Worm (Caenorhabditis elegans) whole organism, late embryonic: ENCODE measurements around the gene T07F10.3.

Experiments
- F13H6.1 ChIP-seq: sonication (generic microtip); optimal IDR thresholded peaks from 2 replicates; lab custom pipeline; 2016; ENCODE audit warnings: missing genetic modification characterization, missing compliant biosample characterization
- K02D7.2 ChIP-seq: sonication (generic microtip); optimal IDR thresholded peaks from 2 replicates; lab custom pipeline; 2017; ENCODE audit warnings: mild to moderate bottlenecking, missing genetic modification characterization, missing compliant biosample characterization
- K09A11.1 ChIP-seq: sonication (generic microtip); optimal IDR thresholded peaks from 2 replicates; lab custom pipeline; 2017; ENCODE audit warnings: antibody characterized with exemption, mild to moderate bottlenecking, missing genetic modification characterization, missing compliant biosample characterization; ENCODE audit not compliant: insufficient read depth
- ahr-1 ChIP-seq: sonication (generic microtip); optimal IDR thresholded peaks from 2 replicates; lab custom pipeline; 2016; ENCODE audit warnings: missing genetic modification characterization, missing compliant biosample characterization
- ama-1 ChIP-seq: fragments of 150-350 bp; optimal IDR thresholded peaks from 2 replicates; lab custom pipeline; 2014
- ceh-14 ChIP-seq: sonication (generic microtip); optimal IDR thresholded peaks from 2 replicates; lab custom pipeline; 2016; ENCODE audit warnings: missing genotype, missing genetic modification characterization, missing compliant biosample characterization
- ceh-18 ChIP-seq: sonication (generic microtip); optimal IDR thresholded peaks from 2 replicates; lab custom pipeline; 2016; ENCODE audit warnings: missing genetic modification characterization, missing compliant biosample characterization
- ceh-19 ChIP-seq: fragments of 200-800 bp; sonication (Bioruptor generic); optimal IDR thresholded peaks from 2 replicates; lab custom pipeline; 2018; ENCODE audit warnings: mild to moderate bottlenecking, missing genetic modification characterization, missing compliant biosample characterization
- ceh-24 ChIP-seq: sonication (generic microtip); optimal IDR thresholded peaks from 2 replicates; lab custom pipeline; 2016; ENCODE audit warnings: mild to moderate bottlenecking, missing genetic modification characterization, missing compliant biosample characterization
- ceh-31 ChIP-seq: sonication (generic microtip); optimal IDR thresholded peaks from 2 replicates; lab custom pipeline; 2016; ENCODE audit warnings: missing genetic modification characterization, missing compliant biosample characterization
- ceh-34 ChIP-seq: sonication (generic microtip); optimal IDR thresholded peaks from 2 replicates; lab custom pipeline; 2016; ENCODE audit warnings: mild to moderate bottlenecking, missing genetic modification characterization, missing compliant biosample characterization
- ceh-45 ChIP-seq: fragments of 200-800 bp; sonication (Bioruptor generic); IDR thresholded peaks from 2 replicates; pipeline ENCODE4 v1.3.6; 2022; ENCODE audit warnings: missing genetic modification reagents, missing genetic modification characterization, missing compliant biosample characterization
- ceh-9 ChIP-seq: sonication (generic microtip); optimal IDR thresholded peaks from 2 replicates; lab custom pipeline; 2016; ENCODE audit warnings: mild to moderate bottlenecking, missing genetic modification characterization, inconsistent platforms, missing compliant biosample characterization
- che-1 ChIP-seq: sonication (generic microtip); optimal IDR thresholded peaks from 2 replicates; lab custom pipeline; 2016; ENCODE audit warnings: mild to moderate bottlenecking, missing genetic modification characterization, missing compliant biosample characterization
- dve-1 ChIP-seq: sonication (generic microtip); optimal IDR thresholded peaks from 2 replicates; lab custom pipeline; 2017; ENCODE audit warnings: antibody characterized with exemption, mild to moderate bottlenecking, missing genetic modification characterization, missing compliant biosample characterization
- elt-2 ChIP-seq: sonication (generic microtip); optimal IDR thresholded peaks from 2 replicates; lab custom pipeline; 2016; ENCODE audit warnings: missing genetic modification reagents, missing genetic modification characterization, missing compliant biosample characterization
- elt-4 ChIP-seq: sonication (generic microtip); optimal IDR thresholded peaks from 2 replicates; lab custom pipeline; 2016; ENCODE audit warnings: missing genetic modification characterization, missing compliant biosample characterization
- ets-4 ChIP-seq: sonication (generic microtip); optimal IDR thresholded peaks from 2 replicates; lab custom pipeline; 2016; ENCODE audit warnings: missing genetic modification characterization, missing compliant biosample characterization
- eyg-1 ChIP-seq: sonication (generic microtip); optimal IDR thresholded peaks from 2 replicates; lab custom pipeline; 2016; ENCODE audit warnings: missing genotype, missing genetic modification characterization, missing compliant biosample characterization
- hlh-30 ChIP-seq: sonication (generic microtip); optimal IDR thresholded peaks from 2 replicates; lab custom pipeline; 2017; ENCODE audit warnings: antibody characterized with exemption, missing genetic modification characterization, missing compliant biosample characterization; ENCODE audit not compliant: insufficient read depth
- hlh-6 ChIP-seq: sonication (generic microtip); optimal IDR thresholded peaks from 2 replicates; lab custom pipeline; 2016; ENCODE audit warnings: missing genotype, missing genetic modification characterization, missing compliant biosample characterization
- lim-6 ChIP-seq: sonication (generic microtip); optimal IDR thresholded peaks from 2 replicates; lab custom pipeline; 2016; ENCODE audit warnings: missing genetic modification characterization, missing compliant biosample characterization
- lin-11 ChIP-seq: fragments of 200-800 bp; sonication (Bioruptor generic); optimal IDR thresholded peaks from 2 replicates; lab custom pipeline; 2018; ENCODE audit warnings: mild to moderate bottlenecking, missing genetic modification characterization, missing compliant biosample characterization
- nhr-11 ChIP-seq: fragments of 150-350 bp; optimal IDR thresholded peaks from 2 replicates; lab custom pipeline; 2014; ENCODE audit warnings: missing biosample characterization, missing genetic modification characterization
- nhr-232 ChIP-seq: sonication (generic microtip); optimal IDR thresholded peaks from 2 replicates; lab custom pipeline; 2016; ENCODE audit warnings: missing genetic modification characterization, missing compliant biosample characterization
- pqm-1 ChIP-seq: sonication (generic microtip); optimal IDR thresholded peaks from 2 replicates; lab custom pipeline; 2016; ENCODE audit warnings: missing genetic modification characterization, missing compliant biosample characterization
- pros-1 ChIP-seq: fragments of 150-350 bp; optimal IDR thresholded peaks from 2 replicates; lab custom pipeline; 2014; ENCODE audit warnings: missing biosample characterization, missing genetic modification reagents, missing genetic modification characterization
- rnt-1 ChIP-seq: sonication (generic microtip); optimal IDR thresholded peaks from 2 replicates; lab custom pipeline; 2016; ENCODE audit warnings: missing genetic modification characterization, missing compliant biosample characterization
- sdc-2 ChIP-seq: sonication (generic microtip); optimal IDR thresholded peaks from 2 replicates; lab custom pipeline; 2016; ENCODE audit warnings: missing genotype, missing genetic modification characterization, missing compliant biosample characterization
- syd-9 ChIP-seq: sonication (generic microtip); optimal IDR thresholded peaks from 2 replicates; lab custom pipeline; 2016; ENCODE audit warnings: mild to moderate bottlenecking, missing genetic modification characterization, moderate library complexity, missing compliant biosample characterization
- tbx-2 ChIP-seq: sonication (generic microtip); optimal IDR thresholded peaks from 2 replicates; lab custom pipeline; 2016; ENCODE audit warnings: missing genetic modification characterization, missing compliant biosample characterization
- tbx-7 ChIP-seq: sonication (generic microtip); optimal IDR thresholded peaks from 2 replicates; lab custom pipeline; 2016; ENCODE audit warnings: missing genotype, missing genetic modification characterization, missing compliant biosample characterization
- unc-3 ChIP-seq, 2 experiments: fragments of 200-800 bp in 1 of 2; sonication (Bioruptor generic) in 1 of 2; sonication (generic microtip) in 1 of 2; conservative IDR thresholded peaks in 1 of 2; optimal IDR thresholded peaks in 1 of 2; 2 replicates each; pipeline versions ENCODE4 v1.3.6 to Lab custom; 2016 to 2022; ENCODE audit warnings: missing compliant biosample characterization in 2 of 2, missing genetic modification characterization in 2 of 2, missing genetic modification reagents in 1 of 2
- unc-55 ChIP-seq: sonication (generic microtip); optimal IDR thresholded peaks from 2 replicates; lab custom pipeline; 2017; ENCODE audit warnings: missing biosample characterization, missing genetic modification reagents, missing genetic modification characterization
- unc-86 ChIP-seq: sonication (generic microtip); optimal IDR thresholded peaks from 2 replicates; lab custom pipeline; 2016; ENCODE audit warnings: missing genetic modification characterization, missing compliant biosample characterization
- ztf-16 ChIP-seq: sonication (generic microtip); optimal IDR thresholded peaks from 2 replicates; lab custom pipeline; 2017; ENCODE audit warnings: missing genetic modification characterization, missing compliant biosample characterization

T07F10.3 gene

DNA sequence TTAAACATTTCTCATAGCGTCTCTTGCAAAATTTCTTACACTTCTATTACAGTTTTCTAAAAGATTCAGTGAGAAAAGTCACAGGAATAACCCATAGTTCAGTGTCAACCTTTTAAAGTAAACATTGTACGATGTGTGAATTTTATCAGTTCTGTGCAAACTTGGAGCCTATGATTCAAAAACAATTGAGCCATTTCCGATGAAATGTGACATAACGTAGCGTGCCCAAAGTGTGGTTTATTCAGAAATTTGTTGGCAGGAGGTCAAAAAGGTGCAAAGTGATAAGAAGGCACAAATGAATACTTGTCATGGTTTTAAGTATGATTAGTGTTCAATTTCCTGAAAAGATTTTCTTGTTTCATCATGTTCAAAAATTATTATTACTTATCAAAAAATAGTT is 7.7 kb upstream of the T07F10.3 start:
- TF ChIP-seq ets-4 (tag; lab: Kevin White, UChicago) (no peak), syd-9 (tag; lab: Kevin White, UChicago) (no peak), ama-1 (lab: Kevin White, UChicago) (no peak), lin-11 (tag; lab: Kevin White, UChicago) (no peak), F13H6.1 (tag; lab: Kevin White, UChicago) (no peak), ceh-18 (no peak), rnt-1 (tag; lab: Kevin White, UChicago) (no peak)

DNA sequence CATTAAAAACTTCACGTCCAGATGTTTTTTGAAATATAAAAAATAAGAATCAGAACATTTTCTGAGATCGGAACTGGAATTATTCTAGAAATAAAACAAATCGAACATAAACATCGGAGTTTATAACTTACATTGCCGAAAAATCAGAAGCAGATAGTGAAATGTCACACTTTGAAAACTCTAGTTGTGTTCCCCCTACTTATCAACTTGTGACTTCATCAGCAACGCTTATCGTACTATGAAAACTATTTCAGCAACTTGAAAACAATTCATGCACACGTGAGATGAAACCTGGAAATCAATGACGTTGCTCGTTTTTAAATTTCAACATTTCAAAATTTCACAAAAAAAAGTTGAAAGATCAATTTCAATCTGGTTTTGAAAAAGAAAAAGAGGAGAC is 6.9 kb upstream of the T07F10.3 start:
- TF ChIP-seq nhr-232 (tag; lab: Kevin White, UChicago) (no peak), nhr-11 (tag; lab: Kevin White, UChicago) (no peak), ceh-18 (no peak), hlh-6 (tag; lab: Kevin White, UChicago) (no peak), unc-55 (GFP tag; lab: Kevin White, UChicago) (no peak), syd-9 (tag; lab: Kevin White, UChicago) (no peak), ama-1 (lab: Kevin White, UChicago) (no peak), ahr-1 (no peak), sdc-2 (tag; lab: Kevin White, UChicago) (no peak), ceh-19 (no peak), unc-3 (GFP tag; conservative IDR thresholded peaks at IDR 0.05; lab: Robert Waterston, UW) (no peak), unc-3 (tag; optimal IDR thresholded peaks at IDR 0.05; lab: Kevin White, UChicago) (no peak)

DNA sequence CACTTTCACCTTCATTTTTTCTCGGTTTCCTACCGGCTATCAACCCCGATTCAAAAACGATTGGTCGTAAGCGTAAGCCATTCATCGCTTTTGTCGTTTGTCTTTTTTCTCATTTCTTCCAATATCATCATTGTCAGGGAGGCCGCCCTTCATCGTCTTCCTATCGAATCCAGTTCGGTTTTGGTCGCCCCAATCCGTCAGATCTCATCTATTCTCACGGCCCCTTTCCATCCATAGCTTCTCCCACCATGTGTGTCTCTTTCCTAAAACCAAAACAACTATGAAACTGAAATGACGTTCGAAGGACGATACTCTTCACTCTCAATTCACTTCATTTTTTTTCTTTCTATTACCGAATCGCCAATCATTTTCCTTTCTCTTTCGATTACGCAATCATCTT is 6.0 kb upstream of the T07F10.3 start:
- TF ChIP-seq syd-9 (tag; lab: Kevin White, UChicago): no peak
- no peak for TF ChIP-seq tbx-7

ce11 chrV:12871753-12872152 is 1.9 kb upstream of the T07F10.3 start, which contains the start of gene bus-19:
bus-19 (plus strand) TSS chrV:12872053.
- TF ChIP-seq eyg-1 (tag; lab: Kevin White, UChicago) (no peak), K02D7.2 (tag; lab: Kevin White, UChicago) (no peak), pros-1 (tag; lab: Kevin White, UChicago) (no peak), unc-3 (GFP tag; conservative IDR thresholded peaks at IDR 0.05; lab: Robert Waterston, UW) (no peak), unc-3 (tag; optimal IDR thresholded peaks at IDR 0.05; lab: Kevin White, UChicago) (no peak), hlh-30 (tag; lab: Kevin White, UChicago) (no peak), unc-86 (tag; lab: Kevin White, UChicago) (no peak), ahr-1 (no peak), hlh-6 (tag; lab: Kevin White, UChicago) (no peak), nhr-11 (tag; lab: Kevin White, UChicago) (no peak), che-1 (tag; lab: Kevin White, UChicago) (no peak)

DNA sequence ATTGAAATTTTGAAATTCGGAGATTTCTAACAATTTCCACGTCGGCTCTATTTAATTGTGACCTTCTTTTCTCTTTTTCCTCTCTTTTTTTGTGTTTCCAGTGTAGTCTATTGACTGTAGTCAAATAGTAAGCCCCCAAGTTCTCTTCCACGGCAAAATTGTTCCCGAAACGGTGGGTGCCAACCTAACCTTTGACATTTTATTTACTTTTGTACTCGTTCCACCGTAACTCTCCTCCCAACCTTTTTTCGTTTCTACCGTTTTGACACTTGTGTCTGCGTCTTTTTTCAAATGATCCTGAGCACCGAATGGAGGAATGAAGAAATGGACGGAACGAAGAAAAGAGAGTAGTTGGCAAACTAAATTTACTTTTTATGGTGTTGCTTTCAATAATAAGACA is 895 bp upstream of the T07F10.3 start:
- TF ChIP-seq ceh-19 (no peak), ceh-34 (no peak), pqm-1 (tag; lab: Kevin White, UChicago) (no peak), ztf-16 (tag; lab: Kevin White, UChicago) (no peak), lim-6 (no peak), nhr-11 (tag; lab: Kevin White, UChicago) (no peak), rnt-1 (tag; lab: Kevin White, UChicago) (no peak), elt-4 (no peak), ceh-31 (no peak), unc-86 (tag; lab: Kevin White, UChicago) (no peak), ceh-24 (no peak), dve-1 (tag; lab: Kevin White, UChicago) (no peak), tbx-2 (tag; lab: Kevin White, UChicago) (no peak), elt-2 (tag; lab: Kevin White, UChicago) (no peak), ceh-14 (tag; lab: Kevin White, UChicago) (no peak), ceh-9 (tag; lab: Kevin White, UChicago) (no peak), K09A11.1 (tag; lab: Kevin White, UChicago) (no peak), ama-1 (lab: Kevin White, UChicago) (no peak), ceh-45 (GFP tag; lab: Robert Waterston, UW) (no peak), ceh-18 (no peak)
